Fruit fly (Drosophila melanogaster): ENCODE data around the gene kay.

kay gene

dm6 chr3R:29771645-29772089 is 5.9 kb downstream of the kay start:
- TF ChIP-seq CG1620 (GFP tag; optimal IDR thresholded peaks at IDR 0.05): no peak
- TF ChIP-seq pad (GFP tag; optimal IDR thresholded peaks at IDR 0.05): no peak
- TF ChIP-seq CG12768 (GFP tag; optimal IDR thresholded peaks at IDR 0.05): no peak
- peak; percentile 20 for TF ChIP-seq CG33017 (tag; optimal IDR thresholded peaks at IDR 0.05)
- TF ChIP-seq cic (GFP tag; optimal IDR thresholded peaks at IDR 0.05): peak; percentile 86
- TF ChIP-seq Mnt (GFP tag; optimal IDR thresholded peaks at IDR 0.05): peak; percentile 87

dm6 chr3R:29772090-29772794 is 6.4 kb downstream of the kay start:
- no peak for TF ChIP-seq Clk (GFP tag; optimal IDR thresholded peaks at IDR 0.05)
- peak; percentile 50 for TF ChIP-seq CG7045 (GFP tag; optimal IDR thresholded peaks at IDR 0.05)
- no peak for TF ChIP-seq CG7101 (tag; optimal IDR thresholded peaks at IDR 0.05)
- no peak for TF ChIP-seq CG33017 (tag; optimal IDR thresholded peaks at IDR 0.05)
- TF ChIP-seq Crg-1 (GFP tag; optimal IDR thresholded peaks at IDR 0.05): no peak
- peak; percentile 36 for TF ChIP-seq CG5204 (GFP tag; optimal IDR thresholded peaks at IDR 0.05)
- peak; percentile 5 for TF ChIP-seq ovo (GFP tag; optimal IDR thresholded peaks at IDR 0.05)
- no peak for TF ChIP-seq cic (GFP tag; optimal IDR thresholded peaks at IDR 0.05)
- peak; percentile 59 for TF ChIP-seq Hr96 (GFP tag; optimal IDR thresholded peaks at IDR 0.05)
- no peak for TF ChIP-seq kay (GFP tag; ENCODE audit: borderline replicate concordance)
- peak in 1 of 2 experiments; percentile 89 for TF ChIP-seq cnc (optimal IDR thresholded peaks at IDR 0.05)
- TF ChIP-seq CG14711 (tag; optimal IDR thresholded peaks at IDR 0.05): no peak
- peak; percentile 46 for TF ChIP-seq pad (GFP tag; optimal IDR thresholded peaks at IDR 0.05)
- peak; percentile 29 for TF ChIP-seq CG11617 (GFP tag; optimal IDR thresholded peaks at IDR 0.05)
- no peak for TF ChIP-seq CG1620 (GFP tag; optimal IDR thresholded peaks at IDR 0.05)
- no peak for TF ChIP-seq Mnt (GFP tag; optimal IDR thresholded peaks at IDR 0.05)
- TF ChIP-seq bab1 (GFP tag; optimal IDR thresholded peaks at IDR 0.05): no peak
- TF ChIP-seq CG12768 (GFP tag; optimal IDR thresholded peaks at IDR 0.05): no peak
- peak; percentile 16 for TF ChIP-seq tj (GFP tag; optimal IDR thresholded peaks at IDR 0.05)
- peak; percentile 19 for TF ChIP-seq toe (GFP tag; optimal IDR thresholded peaks at IDR 0.05)

dm6 chr3R:29772795-29773331 is 7.1 kb downstream of the kay start:
- TF ChIP-seq CG12768 (GFP tag; optimal IDR thresholded peaks at IDR 0.05) (peak; percentile 91), CG14711 (tag; optimal IDR thresholded peaks at IDR 0.05) (no peak), pad (GFP tag; optimal IDR thresholded peaks at IDR 0.05) (peak; percentile 73), bab1 (GFP tag; optimal IDR thresholded peaks at IDR 0.05) (peak; percentile 23), Hr96 (GFP tag; optimal IDR thresholded peaks at IDR 0.05) (no peak), Mnt (GFP tag; optimal IDR thresholded peaks at IDR 0.05) (peak; percentile 79), Clk (GFP tag; optimal IDR thresholded peaks at IDR 0.05) (no peak), ovo (GFP tag; optimal IDR thresholded peaks at IDR 0.05) (peak; percentile 49), CG33017 (tag; optimal IDR thresholded peaks at IDR 0.05) (peak; percentile 50), cnc (optimal IDR thresholded peaks at IDR 0.05) (no peak), tj (GFP tag; optimal IDR thresholded peaks at IDR 0.05) (peak; percentile 83), toe (GFP tag; optimal IDR thresholded peaks at IDR 0.05) (no peak), CG7045 (GFP tag; optimal IDR thresholded peaks at IDR 0.05) (no peak), Crg-1 (GFP tag; optimal IDR thresholded peaks at IDR 0.05) (no peak), CG7101 (tag; optimal IDR thresholded peaks at IDR 0.05) (peak; percentile 5), cic (GFP tag; optimal IDR thresholded peaks at IDR 0.05) (peak; percentile 88), CG11617 (GFP tag; optimal IDR thresholded peaks at IDR 0.05) (no peak), CG1620 (GFP tag; optimal IDR thresholded peaks at IDR 0.05) (no peak), kay (GFP tag; ENCODE audit: borderline replicate concordance) (no peak), CG5204 (GFP tag; optimal IDR thresholded peaks at IDR 0.05) (no peak)

- TF ChIP-seq CG33017 (tag; optimal IDR thresholded peaks at IDR 0.05) (peak; percentile 74), kay (GFP tag; ENCODE audit: borderline replicate concordance) (no peak), CG5204 (GFP tag; optimal IDR thresholded peaks at IDR 0.05) (peak; percentile 93), CG12768 (GFP tag; optimal IDR thresholded peaks at IDR 0.05) (peak; percentile 83), bab1 (GFP tag; optimal IDR thresholded peaks at IDR 0.05) (peak; percentile 59), CG7045 (GFP tag; optimal IDR thresholded peaks at IDR 0.05) (peak; percentile 86), Crg-1 (GFP tag; optimal IDR thresholded peaks at IDR 0.05) (no peak), pad (GFP tag; optimal IDR thresholded peaks at IDR 0.05) (peak; percentile 36), Clk (GFP tag; optimal IDR thresholded peaks at IDR 0.05) (peak; percentile 66), CG1620 (GFP tag; optimal IDR thresholded peaks at IDR 0.05) (peak; percentile 62), CG7101 (tag; optimal IDR thresholded peaks at IDR 0.05) (peak; percentile 84), cnc (optimal IDR thresholded peaks at IDR 0.05) (peak in 1 of 2 experiments; percentile 8), CG11617 (GFP tag; optimal IDR thresholded peaks at IDR 0.05) (peak; percentile 88), ovo (GFP tag; optimal IDR thresholded peaks at IDR 0.05) (peak; percentile 69), Mnt (GFP tag; optimal IDR thresholded peaks at IDR 0.05) (peak; percentile 34), tj (GFP tag; optimal IDR thresholded peaks at IDR 0.05) (peak; percentile 63), toe (GFP tag; optimal IDR thresholded peaks at IDR 0.05) (peak; percentile 87), CG14711 (tag; optimal IDR thresholded peaks at IDR 0.05) (peak; percentile 55), cic (GFP tag; optimal IDR thresholded peaks at IDR 0.05) (no peak), Hr96 (GFP tag; optimal IDR thresholded peaks at IDR 0.05) (peak; percentile 75)
Measured at dm6 chr3R:29773833-29774324, 8.1 kb downstream of the kay start.

- TF ChIP-seq CG14711 (tag; optimal IDR thresholded peaks at IDR 0.05) (peak; percentile 68), CG5204 (GFP tag; optimal IDR thresholded peaks at IDR 0.05) (no peak), Crg-1 (GFP tag; optimal IDR thresholded peaks at IDR 0.05) (peak; percentile 38), tj (GFP tag; optimal IDR thresholded peaks at IDR 0.05) (no peak), CG12768 (GFP tag; optimal IDR thresholded peaks at IDR 0.05) (peak; percentile 8), cic (GFP tag; optimal IDR thresholded peaks at IDR 0.05) (peak; percentile 58), cnc (optimal IDR thresholded peaks at IDR 0.05) (no peak), Mnt (GFP tag; optimal IDR thresholded peaks at IDR 0.05) (peak; percentile 62)
Measured at dm6 chr3R:29774360-29775193, 8.8 kb downstream of the kay start.

Measured in whole organism, adult.